Worm (Caenorhabditis elegans) whole organism, mixed stage, embryonic: ENCODE data around the gene rpn-9.

Source experiments
- bed-3 ChIP-seq: fragments of 200-800 bp; sonication (Bioruptor generic); optimal IDR thresholded peaks from 3 replicates; lab custom pipeline; 2018; ENCODE audit warnings: mild to moderate bottlenecking, missing genetic modification characterization, moderate library complexity, missing compliant biosample characterization
- lin-13 ChIP-seq: fragments of 150-350 bp; optimal IDR thresholded peaks from 2 replicates; lab custom pipeline; 2014; ENCODE audit warnings: missing biosample characterization, missing genetic modification characterization
- lsy-2 ChIP-seq: fragments of 150-350 bp; optimal IDR thresholded peaks from 2 replicates; lab custom pipeline; 2014; ENCODE audit warnings: missing biosample characterization, missing genetic modification characterization
- nhr-76 ChIP-seq: sonication (generic microtip); optimal IDR thresholded peaks from 2 replicates; lab custom pipeline; 2017; ENCODE audit warnings: missing biosample characterization, missing genetic modification characterization
- sem-2 ChIP-seq: fragments of 200-800 bp; sonication (Bioruptor generic); optimal IDR thresholded peaks from 2 replicates; lab custom pipeline; 2018; ENCODE audit warnings: mild to moderate bottlenecking, missing genetic modification characterization, missing compliant biosample characterization
- unc-39 ChIP-seq: fragments of 150-350 bp; optimal IDR thresholded peaks from 2 replicates; lab custom pipeline; 2014; ENCODE audit warnings: missing biosample characterization, missing genetic modification characterization
- unc-62 ChIP-seq: fragments of 150-350 bp; optimal IDR thresholded peaks from 2 replicates; lab custom pipeline; 2014; ENCODE audit warnings: missing biosample characterization, missing genetic modification reagents, missing genetic modification characterization

- TF ChIP-seq unc-39 (tag; lab: Kevin White, UChicago) (no peak), bed-3 (no peak), lsy-2 (tag; lab: Kevin White, UChicago) (no peak), nhr-76 (no peak), unc-62 (GFP tag; lab: Kevin White, UChicago) (no peak), lin-13 (tag; lab: Kevin White, UChicago) (no peak), sem-2 (GFP tag; lab: Kevin White, UChicago) (no peak)
Measured at ce11 chrII:11242918-11243317, 4.2 kb upstream of the rpn-9 start.
